Worm (Caenorhabditis elegans) whole organism, late embryonic: ENCODE results near the gene mrps-17.

Experiments used
- C08G9.2 ChIP-seq: sonication (generic microtip); optimal IDR thresholded peaks from 2 replicates; lab custom pipeline; 2016; ENCODE audit warnings: mild to moderate bottlenecking, missing genetic modification characterization, moderate library complexity, missing compliant biosample characterization
- C38D4.7 ChIP-seq: fragments of 200-800 bp; sonication (Bioruptor generic); optimal IDR thresholded peaks from 2 replicates; lab custom pipeline; 2018; ENCODE audit warnings: mild to moderate bottlenecking, missing genetic modification characterization, moderate library complexity, missing compliant biosample characterization
- F13H6.1 ChIP-seq: sonication (generic microtip); optimal IDR thresholded peaks from 2 replicates; lab custom pipeline; 2016; ENCODE audit warnings: missing genetic modification characterization, missing compliant biosample characterization
- K02D7.2 ChIP-seq: sonication (generic microtip); optimal IDR thresholded peaks from 2 replicates; lab custom pipeline; 2017; ENCODE audit warnings: mild to moderate bottlenecking, missing genetic modification characterization, missing compliant biosample characterization
- T23F11.4 ChIP-seq: fragments of 200-800 bp; sonication (Bioruptor generic); optimal IDR thresholded peaks from 2 replicates; lab custom pipeline; 2018; ENCODE audit warnings: mild to moderate bottlenecking, missing genetic modification characterization, missing compliant biosample characterization
- ama-1 ChIP-seq: fragments of 150-350 bp; optimal IDR thresholded peaks from 2 replicates; lab custom pipeline; 2014
- ceh-14 ChIP-seq: sonication (generic microtip); optimal IDR thresholded peaks from 2 replicates; lab custom pipeline; 2016; ENCODE audit warnings: missing genotype, missing genetic modification characterization, missing compliant biosample characterization
- ceh-19 ChIP-seq: fragments of 200-800 bp; sonication (Bioruptor generic); optimal IDR thresholded peaks from 2 replicates; lab custom pipeline; 2018; ENCODE audit warnings: mild to moderate bottlenecking, missing genetic modification characterization, missing compliant biosample characterization
- ceh-2 ChIP-seq: sonication (generic microtip); optimal IDR thresholded peaks from 2 replicates; lab custom pipeline; 2016; ENCODE audit warnings: missing genotype, missing genetic modification characterization, missing compliant biosample characterization
- ceh-22 ChIP-seq: sonication (generic microtip); optimal IDR thresholded peaks from 2 replicates; lab custom pipeline; 2017; ENCODE audit warnings: missing biosample characterization, missing genetic modification characterization
- ceh-24 ChIP-seq: sonication (generic microtip); optimal IDR thresholded peaks from 2 replicates; lab custom pipeline; 2016; ENCODE audit warnings: mild to moderate bottlenecking, missing genetic modification characterization, missing compliant biosample characterization
- ceh-30 ChIP-seq: fragments of 150-350 bp; optimal IDR thresholded peaks from 2 replicates; lab custom pipeline; 2014; ENCODE audit warnings: missing biosample characterization, missing genetic modification characterization
- ceh-31 ChIP-seq: sonication (generic microtip); optimal IDR thresholded peaks from 2 replicates; lab custom pipeline; 2016; ENCODE audit warnings: missing genetic modification characterization, missing compliant biosample characterization
- ceh-34 ChIP-seq: sonication (generic microtip); optimal IDR thresholded peaks from 2 replicates; lab custom pipeline; 2016; ENCODE audit warnings: mild to moderate bottlenecking, missing genetic modification characterization, missing compliant biosample characterization
- ceh-45 ChIP-seq: fragments of 200-800 bp; sonication (Bioruptor generic); IDR thresholded peaks from 2 replicates; pipeline ENCODE4 v1.3.6; 2022; ENCODE audit warnings: missing genetic modification reagents, missing genetic modification characterization, missing compliant biosample characterization
- ceh-48 ChIP-seq: sonication (generic microtip); optimal IDR thresholded peaks from 2 replicates; lab custom pipeline; 2016; ENCODE audit warnings: missing genetic modification characterization, inconsistent platforms, missing compliant biosample characterization
- ceh-6 ChIP-seq: fragments of 200-800 bp; sonication (Bioruptor generic); optimal IDR thresholded peaks from 2 replicates; lab custom pipeline; 2018; ENCODE audit warnings: mild to moderate bottlenecking, missing genetic modification characterization, missing compliant biosample characterization
- ceh-9 ChIP-seq: sonication (generic microtip); optimal IDR thresholded peaks from 2 replicates; lab custom pipeline; 2016; ENCODE audit warnings: mild to moderate bottlenecking, missing genetic modification characterization, inconsistent platforms, missing compliant biosample characterization
- dmd-4 ChIP-seq: sonication (generic microtip); optimal IDR thresholded peaks from 2 replicates; lab custom pipeline; 2016; ENCODE audit warnings: borderline replicate concordance, missing genetic modification characterization, missing compliant biosample characterization
- dve-1 ChIP-seq: sonication (generic microtip); optimal IDR thresholded peaks from 2 replicates; lab custom pipeline; 2017; ENCODE audit warnings: antibody characterized with exemption, mild to moderate bottlenecking, missing genetic modification characterization, missing compliant biosample characterization
- elt-2 ChIP-seq: sonication (generic microtip); optimal IDR thresholded peaks from 2 replicates; lab custom pipeline; 2016; ENCODE audit warnings: missing genetic modification reagents, missing genetic modification characterization, missing compliant biosample characterization
- elt-4 ChIP-seq: sonication (generic microtip); optimal IDR thresholded peaks from 2 replicates; lab custom pipeline; 2016; ENCODE audit warnings: missing genetic modification characterization, missing compliant biosample characterization
- ets-4 ChIP-seq: sonication (generic microtip); optimal IDR thresholded peaks from 2 replicates; lab custom pipeline; 2016; ENCODE audit warnings: missing genetic modification characterization, missing compliant biosample characterization
- eyg-1 ChIP-seq: sonication (generic microtip); optimal IDR thresholded peaks from 2 replicates; lab custom pipeline; 2016; ENCODE audit warnings: missing genotype, missing genetic modification characterization, missing compliant biosample characterization
- fax-1 ChIP-seq: sonication (generic microtip); optimal IDR thresholded peaks from 2 replicates; lab custom pipeline; 2016; ENCODE audit warnings: missing genotype, missing genetic modification characterization, missing compliant biosample characterization
- fkh-10 ChIP-seq: fragments of 150-350 bp; optimal IDR thresholded peaks from 2 replicates; lab custom pipeline; 2014; ENCODE audit warnings: missing biosample characterization, missing genetic modification reagents, missing genetic modification characterization
- gmeb-2 ChIP-seq: sonication (generic microtip); optimal IDR thresholded peaks from 2 replicates; lab custom pipeline; 2016; ENCODE audit warnings: missing genetic modification characterization, inconsistent platforms, missing compliant biosample characterization
- hlh-13 ChIP-seq: fragments of 200-800 bp; sonication (Bioruptor generic); optimal IDR thresholded peaks from 2 replicates; lab custom pipeline; 2018; ENCODE audit warnings: mild to moderate bottlenecking, missing genetic modification characterization, missing compliant biosample characterization
- hlh-6 ChIP-seq: sonication (generic microtip); optimal IDR thresholded peaks from 2 replicates; lab custom pipeline; 2016; ENCODE audit warnings: missing genotype, missing genetic modification characterization, missing compliant biosample characterization
- hlh-8 ChIP-seq: sonication (generic microtip); optimal IDR thresholded peaks from 2 replicates; lab custom pipeline; 2016; ENCODE audit warnings: missing genotype, missing genetic modification characterization, missing compliant biosample characterization
- lin-11 ChIP-seq: fragments of 200-800 bp; sonication (Bioruptor generic); optimal IDR thresholded peaks from 2 replicates; lab custom pipeline; 2018; ENCODE audit warnings: mild to moderate bottlenecking, missing genetic modification characterization, missing compliant biosample characterization
- madf-2 ChIP-seq: sonication (generic microtip); optimal IDR thresholded peaks from 2 replicates; lab custom pipeline; 2017; ENCODE audit warnings: missing genetic modification characterization, missing compliant biosample characterization
- mec-3 ChIP-seq: sonication (generic microtip); optimal IDR thresholded peaks from 2 replicates; lab custom pipeline; 2016; ENCODE audit warnings: borderline replicate concordance, missing genetic modification characterization, missing compliant biosample characterization
- nhr-11 ChIP-seq: fragments of 150-350 bp; optimal IDR thresholded peaks from 2 replicates; lab custom pipeline; 2014; ENCODE audit warnings: missing biosample characterization, missing genetic modification characterization
- nhr-232 ChIP-seq: sonication (generic microtip); optimal IDR thresholded peaks from 2 replicates; lab custom pipeline; 2016; ENCODE audit warnings: missing genetic modification characterization, missing compliant biosample characterization
- npax-4 ChIP-seq: sonication (generic microtip); optimal IDR thresholded peaks from 2 replicates; lab custom pipeline; 2016; ENCODE audit warnings: missing genetic modification characterization, missing compliant biosample characterization
- odd-2 ChIP-seq: sonication (generic microtip); optimal IDR thresholded peaks from 2 replicates; lab custom pipeline; 2017; ENCODE audit warnings: antibody characterized with exemption, mild to moderate bottlenecking, missing genetic modification characterization, missing compliant biosample characterization
- pag-3 ChIP-seq: sonication (generic microtip); optimal IDR thresholded peaks from 2 replicates; lab custom pipeline; 2016; ENCODE audit warnings: missing compliant biosample characterization, missing genetic modification characterization, borderline replicate concordance
- pat-9 ChIP-seq: fragments of 200-800 bp; sonication (Bioruptor generic); optimal IDR thresholded peaks from 2 replicates; lab custom pipeline; 2018; ENCODE audit warnings: mild to moderate bottlenecking, missing genetic modification characterization, moderate library complexity, missing compliant biosample characterization
- pax-1 ChIP-seq: fragments of 150-350 bp; optimal IDR thresholded peaks from 2 replicates; lab custom pipeline; 2014; ENCODE audit warnings: missing biosample characterization, missing genetic modification characterization
- pha-2 ChIP-seq: sonication (generic microtip); optimal IDR thresholded peaks from 2 replicates; lab custom pipeline; 2017; ENCODE audit warnings: mild to moderate bottlenecking, missing genetic modification characterization, missing compliant biosample characterization
- pqm-1 ChIP-seq: sonication (generic microtip); optimal IDR thresholded peaks from 2 replicates; lab custom pipeline; 2016; ENCODE audit warnings: missing genetic modification characterization, missing compliant biosample characterization
- pros-1 ChIP-seq: fragments of 150-350 bp; optimal IDR thresholded peaks from 2 replicates; lab custom pipeline; 2014; ENCODE audit warnings: missing biosample characterization, missing genetic modification reagents, missing genetic modification characterization
- rnt-1 ChIP-seq: sonication (generic microtip); optimal IDR thresholded peaks from 2 replicates; lab custom pipeline; 2016; ENCODE audit warnings: missing genetic modification characterization, missing compliant biosample characterization
- sdc-2 ChIP-seq: sonication (generic microtip); optimal IDR thresholded peaks from 2 replicates; lab custom pipeline; 2016; ENCODE audit warnings: missing genotype, missing genetic modification characterization, missing compliant biosample characterization
- sox-2 ChIP-seq: fragments of 200-800 bp; sonication (Bioruptor generic); IDR thresholded peaks from 2 replicates; pipeline ENCODE4 v1.3.6; 2022; ENCODE audit warnings: missing genetic modification reagents, missing genetic modification characterization, missing compliant biosample characterization
- syd-9 ChIP-seq: sonication (generic microtip); optimal IDR thresholded peaks from 2 replicates; lab custom pipeline; 2016; ENCODE audit warnings: mild to moderate bottlenecking, missing genetic modification characterization, moderate library complexity, missing compliant biosample characterization
- tbx-2 ChIP-seq: sonication (generic microtip); optimal IDR thresholded peaks from 2 replicates; lab custom pipeline; 2016; ENCODE audit warnings: missing genetic modification characterization, missing compliant biosample characterization
- tbx-7 ChIP-seq: sonication (generic microtip); optimal IDR thresholded peaks from 2 replicates; lab custom pipeline; 2016; ENCODE audit warnings: missing genotype, missing genetic modification characterization, missing compliant biosample characterization
- unc-3 ChIP-seq, 2 experiments: fragments of 200-800 bp in 1 of 2; sonication (Bioruptor generic) in 1 of 2; sonication (generic microtip) in 1 of 2; conservative IDR thresholded peaks in 1 of 2; optimal IDR thresholded peaks in 1 of 2; 2 replicates each; pipeline versions ENCODE4 v1.3.6 to Lab custom; 2016 to 2022; ENCODE audit warnings: missing compliant biosample characterization in 2 of 2, missing genetic modification characterization in 2 of 2, missing genetic modification reagents in 1 of 2
- unc-42 ChIP-seq: sonication (generic microtip); optimal IDR thresholded peaks from 2 replicates; lab custom pipeline; 2016; ENCODE audit warnings: missing genotype, missing genetic modification characterization, missing compliant biosample characterization
- unc-55 ChIP-seq: sonication (generic microtip); optimal IDR thresholded peaks from 2 replicates; lab custom pipeline; 2017; ENCODE audit warnings: missing biosample characterization, missing genetic modification reagents, missing genetic modification characterization
- unc-86 ChIP-seq: sonication (generic microtip); optimal IDR thresholded peaks from 2 replicates; lab custom pipeline; 2016; ENCODE audit warnings: missing genetic modification characterization, missing compliant biosample characterization
- zip-5 ChIP-seq: sonication (generic microtip); optimal IDR thresholded peaks from 2 replicates; lab custom pipeline; 2016; ENCODE audit warnings: missing genetic modification characterization, missing compliant biosample characterization

mrps-17 gene

DNA sequence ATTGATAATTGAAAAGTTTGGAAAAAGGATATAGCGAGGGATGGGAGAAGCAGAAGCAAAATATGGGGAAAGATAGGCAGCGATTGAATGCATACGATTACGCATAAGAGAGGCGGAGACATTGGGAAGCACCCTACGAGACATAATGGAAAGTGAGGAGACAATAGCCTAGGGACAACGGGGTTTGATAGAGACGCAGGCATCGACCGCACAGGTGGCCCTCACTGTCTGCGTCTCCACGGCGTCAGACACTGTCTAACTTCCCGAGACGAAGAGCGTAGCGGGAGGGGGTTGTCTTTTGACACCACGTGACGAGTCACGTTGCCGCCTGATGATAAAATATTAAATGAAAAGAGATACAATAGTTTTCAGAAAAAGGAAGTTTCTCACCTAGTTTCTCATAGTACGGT lies 10.6 kb downstream of the mrps-17 start:
- peak; percentile 9 for TF ChIP-seq ceh-14 (tag; lab: Kevin White, UChicago)
- TF ChIP-seq fkh-10 (GFP tag; lab: Kevin White, UChicago), result no peak
- no peak for TF ChIP-seq sdc-2 (tag; lab: Kevin White, UChicago)
- TF ChIP-seq sox-2 (GFP tag; lab: Robert Waterston, UW), result no peak
- TF ChIP-seq ceh-6, result no peak
- TF ChIP-seq ceh-2 (tag; lab: Kevin White, UChicago), result no peak
- TF ChIP-seq nhr-232 (tag; lab: Kevin White, UChicago), result no peak
- TF ChIP-seq gmeb-2 (tag; lab: Kevin White, UChicago), result no peak
- TF ChIP-seq unc-3 (GFP tag; conservative IDR thresholded peaks at IDR 0.05; lab: Robert Waterston, UW), result no peak
- TF ChIP-seq unc-3 (tag; optimal IDR thresholded peaks at IDR 0.05; lab: Kevin White, UChicago), result no peak
- TF ChIP-seq unc-55, result peak; percentile 88
- no peak for TF ChIP-seq ceh-9 (tag; lab: Kevin White, UChicago)
- TF ChIP-seq hlh-8 (tag; lab: Kevin White, UChicago), result no peak
- TF ChIP-seq pros-1 (tag; lab: Kevin White, UChicago), result peak; percentile 54
- no peak for TF ChIP-seq fax-1
- TF ChIP-seq ceh-48, result no peak
- TF ChIP-seq tbx-2 (tag; lab: Kevin White, UChicago), result peak; percentile 57
- no peak for TF ChIP-seq dmd-4 (tag; lab: Kevin White, UChicago)
- TF ChIP-seq pax-1 (tag; lab: Kevin White, UChicago), result no peak
- TF ChIP-seq pag-3 (tag; lab: Kevin White, UChicago), result no peak
- no peak for TF ChIP-seq ceh-30 (tag; lab: Kevin White, UChicago)
- TF ChIP-seq syd-9, result no peak
- TF ChIP-seq pat-9 (tag; lab: Kevin White, UChicago), result no peak
- no peak for TF ChIP-seq eyg-1
- no peak for TF ChIP-seq ceh-19
- no peak for TF ChIP-seq C08G9.2 (tag; lab: Kevin White, UChicago)
- TF ChIP-seq zip-5 (tag; lab: Kevin White, UChicago), result no peak
- no peak for TF ChIP-seq pqm-1
- no peak for TF ChIP-seq elt-4 (tag; lab: Kevin White, UChicago)
- TF ChIP-seq unc-86 (tag; lab: Kevin White, UChicago), result no peak
- TF ChIP-seq elt-2 (tag; lab: Kevin White, UChicago), result peak; percentile 39
- TF ChIP-seq ceh-34, result peak; percentile 27
- no peak for TF ChIP-seq mec-3
- no peak for TF ChIP-seq odd-2
- peak; percentile 47 for TF ChIP-seq ets-4 (tag; lab: Kevin White, UChicago)
- TF ChIP-seq ceh-22, result no peak
- TF ChIP-seq nhr-11 (tag; lab: Kevin White, UChicago), result no peak
- peak; percentile 65 for TF ChIP-seq ceh-31 (tag; lab: Kevin White, UChicago)
- no peak for TF ChIP-seq madf-2 (tag; lab: Kevin White, UChicago)
- no peak for TF ChIP-seq ceh-24 (tag; lab: Kevin White, UChicago)
- TF ChIP-seq ama-1 (lab: Kevin White, UChicago), result no peak
- no peak for TF ChIP-seq dve-1 (tag; lab: Kevin White, UChicago)
- TF ChIP-seq hlh-6 (tag; lab: Kevin White, UChicago), result no peak
- TF ChIP-seq unc-42 (tag; lab: Kevin White, UChicago), result no peak
- TF ChIP-seq T23F11.4 (GFP tag; lab: Kevin White, UChicago), result no peak
- TF ChIP-seq rnt-1 (tag; lab: Kevin White, UChicago), result peak; percentile 53
- TF ChIP-seq ceh-45 (GFP tag; lab: Robert Waterston, UW), result no peak
- no peak for TF ChIP-seq pha-2 (tag; lab: Kevin White, UChicago)
- no peak for TF ChIP-seq npax-4 (tag; lab: Kevin White, UChicago)
- no peak for TF ChIP-seq C38D4.7 (GFP tag; lab: Kevin White, UChicago)
- TF ChIP-seq F13H6.1 (tag; lab: Kevin White, UChicago), result no peak
- no peak for TF ChIP-seq hlh-13 (GFP tag; lab: Kevin White, UChicago)
- TF ChIP-seq K02D7.2 (tag; lab: Kevin White, UChicago), result no peak
- no peak for TF ChIP-seq lin-11 (tag; lab: Kevin White, UChicago)
- TF ChIP-seq tbx-7, result no peak
